Worm (Caenorhabditis elegans) whole organism, early embryonic: ENCODE results near the gene wdr-20.

Source experiments
- B0310.2 ChIP-seq: sonication (generic microtip); optimal IDR thresholded peaks from 2 replicates; lab custom pipeline; 2016; ENCODE audit warnings: mild to moderate bottlenecking, missing genetic modification characterization, missing compliant biosample characterization
- F13C5.2 ChIP-seq: sonication (generic microtip); optimal IDR thresholded peaks from 2 replicates; lab custom pipeline; 2017; ENCODE audit warnings: mild to moderate bottlenecking, missing genetic modification characterization, inconsistent platforms, missing compliant biosample characterization
- ama-1 ChIP-seq: fragments of 150-350 bp; optimal IDR thresholded peaks from 2 replicates; lab custom pipeline; 2014
- ceh-13 ChIP-seq: fragments of 200-800 bp; sonication (Bioruptor generic); optimal IDR thresholded peaks from 2 replicates; lab custom pipeline; 2018; ENCODE audit warnings: mild to moderate bottlenecking, missing genetic modification characterization, missing compliant biosample characterization
- ets-7 ChIP-seq: sonication (generic microtip); optimal IDR thresholded peaks from 2 replicates; lab custom pipeline; 2016; ENCODE audit warnings: missing genotype, missing genetic modification characterization, missing compliant biosample characterization
- flt-1 ChIP-seq: fragments of 200-800 bp; sonication (Bioruptor generic); IDR thresholded peaks from 2 replicates; pipeline ENCODE4 v1.3.6; 2022; ENCODE audit warnings: missing genetic modification characterization, missing compliant biosample characterization
- hmbx-1 ChIP-seq: sonication (generic microtip); optimal IDR thresholded peaks from 2 replicates; lab custom pipeline; 2016; ENCODE audit warnings: mild to moderate bottlenecking, missing genetic modification characterization, missing compliant biosample characterization
- hmg-4 ChIP-seq: fragments of 200-800 bp; sonication (Bioruptor generic); optimal IDR thresholded peaks from 2 replicates; lab custom pipeline; 2018; ENCODE audit warnings: mild to moderate bottlenecking, missing genetic modification characterization, missing compliant biosample characterization
- hnd-1 ChIP-seq: sonication (generic microtip); optimal IDR thresholded peaks from 2 replicates; lab custom pipeline; 2016; ENCODE audit warnings: missing genetic modification characterization, missing compliant biosample characterization
- pes-1 ChIP-seq: fragments of 200-800 bp; sonication (Bioruptor generic); IDR thresholded peaks from 2 replicates; pipeline ENCODE4 v1.3.6; 2022; ENCODE audit warnings: missing genetic modification reagents, missing genetic modification characterization, missing compliant biosample characterization
- sea-1 ChIP-seq: fragments of 200-800 bp; sonication (Bioruptor generic); conservative IDR thresholded peaks from 2 replicates; pipeline ENCODE4 v1.3.6; 2022; ENCODE audit warnings: missing genetic modification characterization, missing compliant biosample characterization
- tbx-11 ChIP-seq: fragments of 200-800 bp; sonication (Bioruptor generic); IDR thresholded peaks from 2 replicates; pipeline ENCODE4 v1.3.6; 2022; ENCODE audit warnings: missing genetic modification characterization, missing compliant biosample characterization
- tra-4 ChIP-seq: sonication (generic microtip); optimal IDR thresholded peaks from 2 replicates; lab custom pipeline; 2017; ENCODE audit warnings: missing genetic modification characterization, missing compliant biosample characterization

DNA sequence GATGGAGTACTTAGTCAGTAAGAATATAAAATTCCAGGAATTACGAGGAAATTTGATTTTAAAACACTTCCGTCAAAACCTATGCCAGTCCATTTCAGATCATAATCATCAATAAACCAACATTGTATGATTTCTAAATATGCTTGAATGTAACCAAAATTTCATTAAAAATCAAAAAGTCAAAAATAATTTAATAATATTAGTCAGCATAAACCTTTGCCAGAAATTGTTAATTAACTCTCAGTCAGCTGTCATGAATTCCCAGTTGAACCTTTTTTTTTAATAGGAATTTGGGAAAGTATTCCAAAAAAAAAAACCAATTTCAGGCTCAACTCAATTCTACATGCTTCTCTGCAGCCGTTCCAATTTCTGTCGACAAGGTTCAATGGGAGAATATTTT is 14.4 kb upstream of the wdr-20 start, which contains the start of gene srsx-26:
- no peak for TF ChIP-seq F13C5.2 (tag; lab: Kevin White, UChicago)
- TF ChIP-seq hnd-1 (tag; lab: Kevin White, UChicago) = no peak
- no peak for TF ChIP-seq ets-7 (tag; lab: Kevin White, UChicago)
- no peak for TF ChIP-seq sea-1
- TF ChIP-seq pes-1 (GFP tag; lab: Robert Waterston, UW) = no peak
- TF ChIP-seq flt-1 (GFP tag; lab: Robert Waterston, UW) = no peak
- no peak for TF ChIP-seq hmg-4
- TF ChIP-seq B0310.2 (tag; lab: Kevin White, UChicago) = no peak
- no peak for TF ChIP-seq ama-1
- TF ChIP-seq tbx-11 (GFP tag; lab: Robert Waterston, UW) = no peak
- no peak for TF ChIP-seq hmbx-1 (tag; lab: Kevin White, UChicago)
- TF ChIP-seq ceh-13 (GFP tag; lab: Kevin White, UChicago) = no peak
- no peak for TF ChIP-seq tra-4 (tag; lab: Kevin White, UChicago)
